Fruit fly (Drosophila melanogaster) whole organism, embryonic: ENCODE measurements around the gene Ak3.
A peak's percentile ranks its signal among the peaks of the same experiment; 100 is the strongest.

Source experiments
- Awh ChIP-seq: fragments of 200-800 bp; sonication (Bioruptor generic); IDR thresholded peaks from 2 replicates; pipeline ENCODE4, ENCODE4 v1.3.6; 2022; ENCODE audit warnings: missing biosample characterization, missing genetic modification characterization
- Bteb2 ChIP-seq: fragments of 200-800 bp; sonication (Bioruptor generic); optimal IDR thresholded peaks from 2 replicates; lab custom pipeline; 2016; ENCODE audit warnings: missing biosample characterization, missing genetic modification characterization
- CG10147 ChIP-seq: fragments of 200-800 bp; sonication (Bioruptor generic); optimal IDR thresholded peaks from 2 replicates; lab custom pipeline; 2019; ENCODE audit warnings: missing biosample characterization, mild to moderate bottlenecking, missing genetic modification characterization, moderate library complexity
- CG1024 ChIP-seq: fragments of 200-800 bp; sonication (Bioruptor generic); IDR thresholded peaks from 2 replicates; pipeline ENCODE4 v1.3.6; 2022; ENCODE audit warnings: missing biosample characterization, missing genetic modification characterization
- CG10274 ChIP-seq: fragments of 200-800 bp; sonication (Bioruptor generic); optimal IDR thresholded peaks from 3 replicates; lab custom pipeline; 2017; ENCODE audit warnings: missing biosample characterization, mild to moderate bottlenecking, missing genetic modification characterization
- CG11456 ChIP-seq: fragments of 200-800 bp; sonication (Bioruptor generic); IDR thresholded peaks from 3 replicates; pipeline ENCODE4 v1.3.6; 2022; ENCODE audit warnings: missing biosample characterization, missing genetic modification characterization
- CG12219 ChIP-seq: fragments of 200-800 bp; sonication (Bioruptor generic); optimal IDR thresholded peaks from 3 replicates; lab custom pipeline; 2018; ENCODE audit warnings: missing biosample characterization, mild to moderate bottlenecking, missing genetic modification characterization
- CG12942 ChIP-seq: fragments of 200-800 bp; sonication (Bioruptor generic); optimal IDR thresholded peaks from 3 replicates; lab custom pipeline; 2016; ENCODE audit warnings: missing biosample characterization, missing genetic modification characterization
- CG13287 ChIP-seq: fragments of 200-800 bp; sonication (Bioruptor generic); IDR thresholded peaks from 2 replicates; pipeline ENCODE4 v1.3.6; 2022; ENCODE audit warnings: missing biosample characterization, missing genetic modification characterization; ENCODE audit not compliant: partially characterized antibody
- CG14965 ChIP-seq: fragments of 200-800 bp; sonication (Bioruptor generic); optimal IDR thresholded peaks from 2 replicates; lab custom pipeline; 2016; ENCODE audit warnings: missing biosample characterization, missing genetic modification characterization, borderline replicate concordance
- CG15479 ChIP-seq: fragments of 200-800 bp; sonication (Bioruptor generic); optimal IDR thresholded peaks from 3 replicates; lab custom pipeline; 2019; ENCODE audit warnings: missing biosample characterization, mild to moderate bottlenecking, missing genetic modification characterization, moderate library complexity
- CG15696 ChIP-seq: fragments of 200-800 bp; sonication (Bioruptor generic); optimal IDR thresholded peaks from 2 replicates; lab custom pipeline; 2019; ENCODE audit warnings: missing biosample characterization, mild to moderate bottlenecking, missing genetic modification characterization, moderate library complexity
- CG16779 ChIP-seq: fragments of 200-800 bp; sonication (Bioruptor generic); IDR thresholded peaks from 2 replicates; pipeline ENCODE4 v1.3.6; 2022; ENCODE audit warnings: missing biosample characterization, missing genetic modification characterization
- CG30020 ChIP-seq: fragments of 200-800 bp; optimal IDR thresholded peaks from 2 replicates; lab custom pipeline; 2019; ENCODE audit warnings: missing biosample characterization, mild to moderate bottlenecking, missing genetic modification characterization, moderate library complexity
- CG31224 ChIP-seq: fragments of 200-800 bp; sonication (Bioruptor generic); IDR thresholded peaks from 2 replicates; pipeline ENCODE4 v1.3.6; 2022; ENCODE audit warnings: missing biosample characterization, missing genetic modification characterization
- CG32767 ChIP-seq: fragments of 200-800 bp; sonication (Bioruptor generic); IDR thresholded peaks from 2 replicates; pipeline ENCODE4 v1.3.6; 2022; ENCODE audit warnings: missing biosample characterization, missing genetic modification characterization
- CG3726 ChIP-seq: fragments of 200-800 bp; sonication (Bioruptor generic); IDR thresholded peaks from 3 replicates; pipeline ENCODE4, ENCODE4 v1.3.6; 2022; ENCODE audit warnings: missing biosample characterization, missing genetic modification characterization
- CG4404 ChIP-seq: fragments of 200-800 bp; sonication (Bioruptor generic); IDR thresholded peaks from 2 replicates; pipeline ENCODE4 v1.3.6; 2022; ENCODE audit warnings: missing biosample characterization, missing genetic modification characterization
- CG7928 ChIP-seq: fragments of 200-800 bp; sonication (Bioruptor generic); optimal IDR thresholded peaks from 2 replicates; lab custom pipeline; 2017; ENCODE audit warnings: missing biosample characterization, mild to moderate bottlenecking, missing genetic modification characterization
- CkIIα-i1 ChIP-seq: fragments of 200-800 bp; sonication (Bioruptor generic); IDR thresholded peaks from 2 replicates; pipeline ENCODE4 v1.3.6; 2022; ENCODE audit warnings: missing biosample characterization, missing genetic modification characterization
- Dip2 ChIP-seq: fragments of 200-800 bp; sonication (Bioruptor generic); IDR thresholded peaks from 2 replicates; pipeline ENCODE4 v1.3.6; 2022; ENCODE audit warnings: missing biosample characterization, missing genetic modification characterization
- Eip74EF ChIP-seq, 2 experiments: fragments of 200-800 bp in 1 of 2; fragments of >200 bp in 1 of 2; sonication (Bioruptor generic) in 1 of 2; optimal IDR thresholded peaks; 2 replicates each; lab custom pipeline; 2017 to 2019; ENCODE audit warnings: missing biosample characterization in 2 of 2, missing genetic modification characterization in 2 of 2, mild to moderate bottlenecking in 1 of 2, moderate library complexity in 1 of 2
- HLH54F ChIP-seq: fragments of 200-800 bp; sonication (Bioruptor generic); optimal IDR thresholded peaks from 3 replicates; lab custom pipeline; 2016; ENCODE audit warnings: missing biosample characterization, missing genetic modification characterization
- Hmx ChIP-seq: fragments of 200-800 bp; sonication (Bioruptor generic); optimal IDR thresholded peaks from 2 replicates; lab custom pipeline; 2016; ENCODE audit warnings: missing biosample characterization, missing genetic modification characterization
- MBD-R2 ChIP-seq: fragments of 200-800 bp; sonication (Bioruptor generic); IDR thresholded peaks from 2 replicates; pipeline ENCODE4 v1.3.6; 2022; ENCODE audit warnings: missing biosample characterization, missing genetic modification characterization
- Mes4 ChIP-seq: fragments of 200-800 bp; sonication (Bioruptor generic); optimal IDR thresholded peaks from 2 replicates; lab custom pipeline; 2016; ENCODE audit warnings: missing biosample characterization, missing genetic modification characterization
- Myb ChIP-seq: fragments of 200-800 bp; sonication (Bioruptor generic); optimal IDR thresholded peaks from 2 replicates; lab custom pipeline; 2016; ENCODE audit warnings: missing biosample characterization, missing genetic modification characterization
- Poxn ChIP-seq: fragments of 200-800 bp; sonication (Bioruptor generic); IDR thresholded peaks from 2 replicates; pipeline ENCODE4 v1.3.6; 2022; ENCODE audit warnings: missing biosample characterization, missing genetic modification characterization
- Sry-δ ChIP-seq: fragments of 200-800 bp; sonication (Bioruptor generic); optimal IDR thresholded peaks from 2 replicates; lab custom pipeline; 2016; ENCODE audit warnings: missing biosample characterization, missing genetic modification characterization
- Ssrp ChIP-seq: fragments of 200-800 bp; sonication (Bioruptor generic); optimal IDR thresholded peaks from 2 replicates; lab custom pipeline; 2018; ENCODE audit warnings: missing biosample characterization, mild to moderate bottlenecking, missing genetic modification characterization, moderate library complexity
- Stat92E ChIP-seq, 3 experiments: fragments of >200 bp in 2 of 3; fragments of 200-800 bp in 1 of 3; sonication (Bioruptor generic) in 1 of 3; optimal IDR thresholded peaks; 2 replicates each; lab custom pipeline; 2017 to 2019; ENCODE audit warnings: missing biosample characterization in 3 of 3, missing genetic modification characterization in 3 of 3, mild to moderate bottlenecking in 1 of 3, moderate library complexity in 1 of 3
- Taf1 ChIP-seq: fragments of 200-800 bp; sonication (Bioruptor generic); IDR thresholded peaks from 2 replicates; pipeline ENCODE4 v1.3.6; 2022; ENCODE audit warnings: missing biosample characterization, missing genetic modification characterization
- abd-A ChIP-seq: fragments of 200-800 bp; sonication (Bioruptor generic); optimal IDR thresholded peaks from 3 replicates; lab custom pipeline; 2019; ENCODE audit warnings: missing biosample characterization, mild to moderate bottlenecking, missing genetic modification characterization, moderate library complexity
- ap ChIP-seq: fragments of 200-800 bp; sonication (Bioruptor generic); IDR thresholded peaks from 2 replicates; pipeline ENCODE4 v1.3.6; 2022; ENCODE audit warnings: missing biosample characterization, missing genetic modification characterization
- en ChIP-seq: fragments of 200-800 bp; sonication (Bioruptor generic); optimal IDR thresholded peaks from 2 replicates; lab custom pipeline; 2016; ENCODE audit warnings: missing biosample characterization, missing genetic modification characterization
- eve ChIP-seq, 2 experiments: fragments of >200 bp; optimal IDR thresholded peaks; 2 replicates each; lab custom pipeline; 2017; ENCODE audit warnings: missing biosample characterization in 2 of 2, missing genetic modification characterization in 2 of 2
- fd102C ChIP-seq: fragments of 200-800 bp; sonication (Bioruptor generic); optimal IDR thresholded peaks from 2 replicates; lab custom pipeline; 2018; ENCODE audit warnings: missing biosample characterization, mild to moderate bottlenecking, missing genetic modification characterization, moderate library complexity
- gem ChIP-seq: fragments of 200-800 bp; sonication (Bioruptor generic); optimal IDR thresholded peaks from 2 replicates; lab custom pipeline; 2019; ENCODE audit warnings: missing biosample characterization, mild to moderate bottlenecking, missing genetic modification characterization, moderate library complexity
- h ChIP-seq: fragments of >200 bp; optimal IDR thresholded peaks from 2 replicates; lab custom pipeline; 2017
- hb ChIP-seq: fragments of 200-800 bp; sonication (Bioruptor generic); IDR thresholded peaks from 3 replicates; pipeline ENCODE4 v1.3.6; 2022; ENCODE audit warnings: missing biosample characterization, missing genetic modification characterization; ENCODE audit not compliant: partially characterized antibody
- insv ChIP-seq, 2 experiments: fragments of 200-800 bp; sonication (Bioruptor generic); optimal IDR thresholded peaks; 3 replicates each; lab custom pipeline; 2016 to 2018; ENCODE audit warnings: missing biosample characterization in 2 of 2, missing genetic modification characterization in 2 of 2
- lola ChIP-seq, 3 experiments: fragments of >200 bp in 2 of 3; fragments of 200-800 bp in 1 of 3; sonication (Bioruptor generic) in 1 of 3; optimal IDR thresholded peaks; 2 replicates each; lab custom pipeline; 2017 to 2019; ENCODE audit warnings: missing biosample characterization in 3 of 3, missing genetic modification characterization in 3 of 3, mild to moderate bottlenecking in 1 of 3, moderate library complexity in 1 of 3
- mld ChIP-seq: fragments of 200-800 bp; sonication (Bioruptor generic); IDR thresholded peaks from 3 replicates; pipeline ENCODE4 v1.3.6; 2022; ENCODE audit warnings: missing biosample characterization, missing genetic modification characterization; ENCODE audit not compliant: partially characterized antibody
- oc ChIP-seq: fragments of 200-800 bp; sonication (Bioruptor generic); optimal IDR thresholded peaks from 2 replicates; lab custom pipeline; 2018; ENCODE audit warnings: missing biosample characterization, mild to moderate bottlenecking, missing genetic modification characterization, moderate library complexity
- row ChIP-seq: fragments of 200-800 bp; sonication (Bioruptor generic); IDR thresholded peaks from 3 replicates; pipeline ENCODE4 v1.3.6; 2022; ENCODE audit warnings: missing biosample characterization, missing genetic modification characterization
- trem ChIP-seq: fragments of 200-800 bp; optimal IDR thresholded peaks from 3 replicates; lab custom pipeline; 2019; ENCODE audit warnings: missing biosample characterization, mild to moderate bottlenecking, missing genetic modification characterization, moderate library complexity
- tup ChIP-seq: fragments of 200-800 bp; sonication (Bioruptor generic); optimal IDR thresholded peaks from 2 replicates; lab custom pipeline; 2016; ENCODE audit warnings: missing biosample characterization, mild to moderate bottlenecking, missing genetic modification characterization, moderate library complexity
- vfl ChIP-seq: fragments of 200-800 bp; sonication (Bioruptor generic); optimal IDR thresholded peaks from 2 replicates; lab custom pipeline; 2016; ENCODE audit warnings: missing biosample characterization, missing genetic modification characterization
- zen ChIP-seq: fragments of 200-800 bp; sonication (Bioruptor generic); optimal IDR thresholded peaks from 3 replicates; lab custom pipeline; 2018; ENCODE audit warnings: missing biosample characterization, mild to moderate bottlenecking, missing genetic modification characterization, moderate library complexity

Ak3 gene

DNA sequence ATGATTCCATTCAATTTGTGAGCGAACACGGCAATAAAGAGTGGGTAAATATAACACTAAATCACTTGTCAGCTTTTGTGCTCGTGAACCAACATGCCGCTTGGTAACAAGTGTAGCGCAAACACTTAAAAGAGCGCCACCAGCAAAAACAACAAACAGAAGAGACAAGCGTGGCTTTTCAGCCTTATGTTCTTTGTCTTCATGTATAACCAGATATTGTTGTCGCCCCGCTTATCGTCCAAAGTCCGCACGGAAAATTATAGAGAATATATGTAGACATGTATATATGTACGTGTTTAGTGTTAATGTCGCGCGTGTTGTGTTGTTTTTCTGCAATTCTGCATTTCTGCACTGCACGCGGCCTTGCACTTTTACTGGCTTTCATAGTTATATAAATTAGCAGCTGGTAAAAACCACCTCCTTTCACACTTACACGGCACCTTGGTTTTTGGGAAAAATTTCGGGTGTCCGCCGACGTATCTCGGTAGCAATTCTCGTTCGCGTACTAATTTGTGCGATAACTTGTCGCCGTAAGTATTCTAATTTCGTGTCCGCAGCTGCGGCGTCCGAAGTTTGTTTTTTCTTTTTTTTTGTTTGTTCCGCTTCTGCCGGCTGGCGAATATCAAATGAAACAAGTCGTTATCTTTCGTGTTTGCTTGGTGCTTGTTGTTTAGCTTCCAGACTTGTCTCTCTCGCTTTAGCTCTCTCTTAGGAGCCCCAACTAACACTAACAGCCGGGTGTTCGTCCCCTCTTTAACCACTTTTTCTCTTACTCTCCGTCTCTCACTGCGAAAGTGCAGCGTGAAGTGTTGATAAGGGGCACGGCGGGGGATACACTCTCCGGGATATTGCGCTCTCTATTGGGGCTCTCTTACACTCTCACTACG lies 512 bp downstream of the Ak3 start (continued):
- no peak for TF ChIP-seq hb (GFP tag; lab: Robert Waterston, UW)
- no peak for TF ChIP-seq CG15479
- no peak for TF ChIP-seq Stat92E (GFP tag; optimal IDR thresholded peaks at IDR 0.05; lab: Kevin White, UChicago)
- no peak for TF ChIP-seq eve (GFP tag; optimal IDR thresholded peaks at IDR 0.05; lab: Kevin White, UChicago)
- TF ChIP-seq Mes4 (GFP tag; lab: Kevin White, UChicago): no peak
- TF ChIP-seq CG14965 (GFP tag; lab: Kevin White, UChicago): no peak
- no peak for TF ChIP-seq Sry-δ (GFP tag; lab: Kevin White, UChicago)
- TF ChIP-seq CG16779: peak; percentile 28; the same call in 1 of the 2 replicates
- peak; percentile 47; the same call in 1 of the 2 replicates for TF ChIP-seq Taf1 (GFP tag; lab: Robert Waterston, UW)
- TF ChIP-seq insv (GFP tag; optimal IDR thresholded peaks at IDR 0.05; lab: Kevin White, UChicago): no peak
- no peak for TF ChIP-seq CG30020
- TF ChIP-seq CG15696 (tag; lab: Kevin White, UChicago): no peak
- TF ChIP-seq CG7928: no peak
- TF ChIP-seq CG10147 (GFP tag; lab: Kevin White, UChicago): peak; percentile 20
- no peak for TF ChIP-seq abd-A (tag; lab: Kevin White, UChicago)
- TF ChIP-seq zen (tag; lab: Kevin White, UChicago): no peak
- TF ChIP-seq en (GFP tag; lab: Kevin White, UChicago): no peak
- no peak for TF ChIP-seq Awh (GFP tag; lab: Robert Waterston, UW)
- no peak for TF ChIP-seq CG12219 (GFP tag; lab: Kevin White, UChicago)
- TF ChIP-seq MBD-R2 (GFP tag; lab: Robert Waterston, UW): no peak; the same call in 1 of the 2 replicates
- TF ChIP-seq fd102C: no peak
- TF ChIP-seq oc (tag; lab: Kevin White, UChicago): no peak
- TF ChIP-seq Eip74EF (GFP tag; optimal IDR thresholded peaks at IDR 0.05; lab: Kevin White, UChicago): peak in 1 of 2 experiments; percentile 32
- TF ChIP-seq CG11456 (GFP tag; lab: Robert Waterston, UW): peak; percentile 54; the same call in 2 of the 3 replicates
- no peak for TF ChIP-seq Hmx (GFP tag; lab: Kevin White, UChicago)
- TF ChIP-seq h (lab: Kevin White, UChicago): no peak
- no peak for TF ChIP-seq Bteb2 (GFP tag; lab: Kevin White, UChicago)
- TF ChIP-seq trem (tag; lab: Kevin White, UChicago): no peak
- no peak for TF ChIP-seq Dip2 (GFP tag; lab: Robert Waterston, UW)
- 0 out of 2 replicates have a peak, but pooled peaks have one; percentile 16 for TF ChIP-seq CG31224 (GFP tag; lab: Robert Waterston, UW)
- TF ChIP-seq CkIIα-i1: no peak
- TF ChIP-seq CG12942 (GFP tag; lab: Kevin White, UChicago): no peak
- no peak for TF ChIP-seq CG1024
- TF ChIP-seq CG4404 (GFP tag; lab: Robert Waterston, UW): no peak
- TF ChIP-seq tup: no peak
- TF ChIP-seq vfl (GFP tag; lab: Kevin White, UChicago): no peak
- TF ChIP-seq CG13287: peak; percentile 37
- no peak for TF ChIP-seq mld
- TF ChIP-seq gem: no peak
- TF ChIP-seq Poxn (GFP tag; lab: Robert Waterston, UW): no peak
- no peak for TF ChIP-seq ap (GFP tag; lab: Robert Waterston, UW)
- no peak for TF ChIP-seq Ssrp
- no peak for TF ChIP-seq lola (GFP tag; optimal IDR thresholded peaks at IDR 0.05; lab: Kevin White, UChicago)
- TF ChIP-seq row (GFP tag; lab: Robert Waterston, UW): peak; percentile 65
- no peak for TF ChIP-seq Myb
- no peak for TF ChIP-seq CG32767 (GFP tag; lab: Robert Waterston, UW)
- no peak for TF ChIP-seq CG3726 (GFP tag; lab: Robert Waterston, UW)
- TF ChIP-seq CG10274 (GFP tag; lab: Kevin White, UChicago): peak; percentile 98
- no peak for TF ChIP-seq HLH54F (GFP tag; lab: Kevin White, UChicago)
